Worm (Caenorhabditis elegans): ENCODE data around the gene F47D12.7.

F47D12.7 gene

DNA sequence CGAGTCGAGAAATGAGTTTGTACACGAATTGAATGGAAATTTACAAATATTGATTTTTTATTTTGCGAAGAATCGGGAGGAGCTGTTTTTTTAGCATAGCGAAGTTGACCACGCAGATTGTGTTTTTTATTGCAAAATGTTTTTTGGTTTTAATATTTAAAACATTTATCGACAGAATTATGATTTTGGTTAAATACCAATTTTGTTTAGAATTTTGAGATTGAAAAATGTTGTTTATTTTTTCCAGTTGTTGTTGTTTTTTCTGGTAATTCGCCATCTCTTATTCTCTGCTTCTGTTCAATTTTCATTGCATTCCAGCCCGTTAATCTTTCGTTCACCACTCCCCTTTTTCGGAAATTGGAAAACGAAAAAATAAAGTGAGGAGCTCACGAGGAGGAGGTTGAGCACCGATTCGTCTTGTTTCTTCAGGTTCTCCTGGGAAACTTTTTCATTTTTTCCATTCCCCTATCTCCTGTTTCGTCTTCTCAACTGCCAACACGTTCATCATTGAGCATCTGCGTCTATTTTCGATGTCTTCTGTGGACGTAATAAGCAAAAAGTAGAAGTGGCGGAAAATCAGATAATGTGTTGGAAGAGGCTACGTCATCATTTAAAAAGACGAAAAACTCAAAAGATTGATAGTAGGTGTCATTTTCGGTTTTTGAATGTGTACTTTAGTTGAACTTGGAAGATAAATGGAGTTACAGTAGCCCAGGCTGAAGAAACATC lies at the start of gene F47D12.7:
Gene F47D12.7 (minus strand): TSS at position 51 of the 729 bp plus-strand sequence.
- TF ChIP-seq hrde-1 (tag; optimal IDR thresholded peaks at IDR 0.05; ENCODE audit: borderline replicate concordance): no peak

DNA sequence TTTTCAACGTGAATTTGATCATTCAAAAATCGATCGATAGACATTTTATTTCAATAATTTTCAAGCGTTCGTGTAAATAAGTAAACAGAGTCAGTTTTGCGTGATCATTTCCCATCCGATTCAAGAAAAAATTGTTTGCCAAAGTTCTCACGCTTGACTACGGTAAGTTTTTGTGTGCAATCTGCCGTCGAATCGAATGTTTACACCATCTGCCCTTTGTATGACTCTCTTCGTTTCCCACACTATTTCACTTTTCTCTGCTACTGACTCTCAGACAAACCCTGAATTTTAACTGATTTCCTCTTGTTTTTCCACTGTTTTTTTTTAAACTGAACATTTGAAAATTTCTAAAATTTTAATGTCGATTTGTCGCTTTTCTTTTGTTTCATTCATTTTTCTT lies 48.9 kb upstream of the F47D12.7 start:
- TF ChIP-seq D2030.7 (GFP tag; IDR thresholded peaks at IDR 0.05) (peak; percentile 85), attf-5 (GFP tag; optimal IDR thresholded peaks at IDR 0.05) (peak; percentile 76), aptf-3 (GFP tag; IDR thresholded peaks at IDR 0.05) (no peak), ztf-26 (tag; optimal IDR thresholded peaks at IDR 0.05) (peak; percentile 13), snpc-3.4 (tag; optimal IDR thresholded peaks at IDR 0.05) (no peak), nfyb-1 (GFP tag; IDR thresholded peaks at IDR 0.05) (0 out of 2 replicates have a peak, but pooled peaks have one; percentile 38), somi-1 (GFP tag; optimal IDR thresholded peaks at IDR 0.05) (no peak), rec-8 (tag; optimal IDR thresholded peaks at IDR 0.05) (no peak), B0336.3 (GFP tag; IDR thresholded peaks at IDR 0.05) (peak; percentile 71; the same call in 1 of the 2 replicates), C17E4.6 (GFP tag; IDR thresholded peaks at IDR 0.05) (0 out of 2 replicates have a peak, but pooled peaks have one; percentile 8), pbrm-1 (GFP tag; IDR thresholded peaks at IDR 0.05) (peak; percentile 83), ceh-27 (GFP tag; optimal IDR thresholded peaks at IDR 0.05) (peak; percentile 72), B0035.1 (tag; optimal IDR thresholded peaks at IDR 0.05) (no peak), ceh-79 (tag; optimal IDR thresholded peaks at IDR 0.05) (no peak), lir-1 (GFP tag; conservative IDR thresholded peaks at IDR 0.05) (peak; percentile 57; the same call in 1 of the 2 replicates), ceh-58 (GFP tag; IDR thresholded peaks at IDR 0.05) (no peak), madf-3 (GFP tag; IDR thresholded peaks at IDR 0.05) (0 out of 2 replicates have a peak, but pooled peaks have one; percentile 44), madf-6 (GFP tag; IDR thresholded peaks at IDR 0.05) (peak; percentile 83), hsf-1 (GFP tag; IDR thresholded peaks at IDR 0.05) (peak; percentile 47; the same call in 1 of the 2 replicates), F49E8.2 (tag; optimal IDR thresholded peaks at IDR 0.05; ENCODE audit: insufficient read depth) (peak; percentile 58), let-526 (GFP tag; IDR thresholded peaks at IDR 0.05) (peak; percentile 61; the same call in 1 of the 2 replicates), cebp-2 (GFP tag; IDR thresholded peaks at IDR 0.05) (no peak), attf-3 (GFP tag; conservative IDR thresholded peaks at IDR 0.05) (peak; percentile 58), unc-62 (GFP tag; optimal IDR thresholded peaks at IDR 0.05) (no peak), tbp1 (GFP tag; optimal IDR thresholded peaks at IDR 0.05) (peak; percentile 57), chd-7 (tag; optimal IDR thresholded peaks at IDR 0.05) (peak; percentile 47), lsl-1 (GFP tag; optimal IDR thresholded peaks at IDR 0.05) (peak; percentile 92), ceh-40 (GFP tag; IDR thresholded peaks at IDR 0.05) (0 out of 2 replicates have a peak, but pooled peaks have one; percentile 9), K11D2.4 (GFP tag; IDR thresholded peaks at IDR 0.05) (no peak), akir-1 (GFP tag; optimal IDR thresholded peaks at IDR 0.05) (no peak), xnd-1 (tag; optimal IDR thresholded peaks at IDR 0.05) (peak; percentile 27), snpc-4 (GFP tag; optimal IDR thresholded peaks at IDR 0.05) (no peak), snpc-4 (tag; optimal IDR thresholded peaks at IDR 0.05) (peak in 3 of 4 experiments; percentile 52 to 81 (median 62)), lin-40 (tag; optimal IDR thresholded peaks at IDR 0.05) (peak; percentile 76), Y53G8AR.9 (GFP tag; conservative IDR thresholded peaks at IDR 0.05) (0 out of 2 replicates have a peak, but pooled peaks have one; percentile 28), ZK185.1 (tag; optimal IDR thresholded peaks at IDR 0.05; ENCODE audit: poor library complexity, severe bottlenecking) (peak; percentile 71), nhr-120 (GFP tag; IDR thresholded peaks at IDR 0.05) (no peak), mcd-1 (GFP tag; IDR thresholded peaks at IDR 0.05) (peak; percentile 63; the same call in 1 of the 2 replicates), nhr-179 (tag; optimal IDR thresholded peaks at IDR 0.05) (no peak), C06A6.2 (GFP tag; conservative IDR thresholded peaks at IDR 0.05) (no peak), him-1 (tag; optimal IDR thresholded peaks at IDR 0.05) (peak; percentile 26), F55B11.4 (tag; optimal IDR thresholded peaks at IDR 0.05; ENCODE audit: borderline replicate concordance, insufficient read depth) (no peak), hlh-12 (tag; optimal IDR thresholded peaks at IDR 0.05) (no peak)
